Worm (Caenorhabditis elegans): ENCODE measurements around the gene T01B7.5.

ce11 chrII:8766897-8767296 is 50.3 kb downstream of the T01B7.5 start, which contains the start of gene pah-1:
- no peak for TF ChIP-seq lin-13 (GFP tag; optimal IDR thresholded peaks at IDR 0.05)
- TF ChIP-seq ZK546.5 (tag; optimal IDR thresholded peaks at IDR 0.05): no peak
- TF ChIP-seq ceh-82 (tag; optimal IDR thresholded peaks at IDR 0.05): no peak
- no peak for TF ChIP-seq nhr-77 (tag; optimal IDR thresholded peaks at IDR 0.05)
- no peak for TF ChIP-seq set-16 (GFP tag; IDR thresholded peaks at IDR 0.05)
- no peak for TF ChIP-seq nhr-76 (tag; optimal IDR thresholded peaks at IDR 0.05)
- TF ChIP-seq aly-2 (tag; optimal IDR thresholded peaks at IDR 0.05): no peak
- TF ChIP-seq lin-39 (tag; optimal IDR thresholded peaks at IDR 0.05): no peak
- TF ChIP-seq ztf-11 (tag; optimal IDR thresholded peaks at IDR 0.05): no peak
- no peak for TF ChIP-seq nhr-237 (tag; optimal IDR thresholded peaks at IDR 0.05)
- no peak for TF ChIP-seq mdt-29 (GFP tag; IDR thresholded peaks at IDR 0.05)
- TF ChIP-seq aha-1 (tag): no peak
- no peak for TF ChIP-seq ces-1 (GFP tag; optimal IDR thresholded peaks at IDR 0.05)
- no peak for TF ChIP-seq zag-1 (tag; optimal IDR thresholded peaks at IDR 0.05)
